Fruit fly (Drosophila melanogaster) whole organism, wandering third instar larva: ENCODE results near the gene CG9147.

Source experiments
- Abd-B ChIP-seq: fragments of >200 bp; optimal IDR thresholded peaks from 2 replicates; lab custom pipeline; 2017; ENCODE audit warnings: missing biosample characterization, missing genetic modification characterization
- CG32264 ChIP-seq: fragments of 200-800 bp; sonication (Bioruptor generic); optimal IDR thresholded peaks from 2 replicates; lab custom pipeline; 2016; ENCODE audit warnings: missing biosample characterization, missing genetic modification characterization
- CG9705 ChIP-seq: fragments of 200-800 bp; sonication (Bioruptor generic); optimal IDR thresholded peaks from 2 replicates; lab custom pipeline; 2018; ENCODE audit warnings: missing biosample characterization, mild to moderate bottlenecking, missing genetic modification characterization
- CrebA ChIP-seq: fragments of 200-800 bp; sonication (Bioruptor generic); optimal IDR thresholded peaks from 2 replicates; lab custom pipeline; 2016; ENCODE audit warnings: missing biosample characterization, mild to moderate bottlenecking, missing genetic modification characterization, borderline replicate concordance
- Dfd ChIP-seq: fragments of >200 bp; optimal IDR thresholded peaks from 2 replicates; lab custom pipeline; 2017; ENCODE audit warnings: missing biosample characterization, missing genetic modification characterization
- Dif ChIP-seq: fragments of 200-275, 200-300 bp; sonication (Bioruptor generic); optimal IDR thresholded peaks from 2 replicates; lab custom pipeline; 2018; ENCODE audit warnings: missing biosample characterization, missing genetic modification characterization; ENCODE audit not compliant: partially characterized antibody
- GATAd ChIP-seq: sonication (Bioruptor generic); optimal IDR thresholded peaks from 2 replicates; lab custom pipeline; 2016; ENCODE audit warnings: missing biosample characterization, missing genetic modification characterization
- HLH106 ChIP-seq: fragments of 200-800 bp; optimal IDR thresholded peaks from 3 replicates; lab custom pipeline; 2019; ENCODE audit warnings: missing biosample characterization, mild to moderate bottlenecking, missing genetic modification characterization, moderate library complexity
- Hnf4 ChIP-seq: fragments of 200-800 bp; sonication (Bioruptor generic); optimal IDR thresholded peaks from 2 replicates; lab custom pipeline; 2016; ENCODE audit warnings: missing biosample characterization, mild to moderate bottlenecking, missing genetic modification characterization
- Hr78 ChIP-seq: fragments of >200 bp; optimal IDR thresholded peaks from 2 replicates; lab custom pipeline; 2017; ENCODE audit warnings: missing biosample characterization, missing genetic modification characterization
- Hr83 ChIP-seq: fragments of 200-300 bp; sonication (Bioruptor generic); optimal IDR thresholded peaks from 2 replicates; lab custom pipeline; 2016; ENCODE audit warnings: missing biosample characterization, mild to moderate bottlenecking, missing genetic modification characterization, moderate library complexity; ENCODE audit not compliant: poor library complexity, severe bottlenecking
- Mio ChIP-seq: sonication (Bioruptor generic); optimal IDR thresholded peaks from 2 replicates; lab custom pipeline; 2016; ENCODE audit warnings: missing biosample characterization, missing genetic modification characterization
- Myc ChIP-seq: fragments of >200 bp; optimal IDR thresholded peaks from 2 replicates; lab custom pipeline; 2017
- Rel ChIP-seq, 2 experiments: fragments of 200-800 bp; sonication (Bioruptor generic) in 1 of 2; optimal IDR thresholded peaks; 2 replicates in 1 of 2; 3 replicates in 1 of 2; lab custom pipeline; 2016 to 2019; ENCODE audit warnings: mild to moderate bottlenecking in 2 of 2, missing biosample characterization in 2 of 2, missing genetic modification characterization in 2 of 2, moderate library complexity in 1 of 2
- Sp1 ChIP-seq: fragments of 200-800 bp; sonication (Bioruptor generic); optimal IDR thresholded peaks from 3 replicates; lab custom pipeline; 2019; ENCODE audit warnings: missing biosample characterization, mild to moderate bottlenecking, missing genetic modification characterization, moderate library complexity
- Vsx2 ChIP-seq: fragments of 200-300, 225-300 bp; sonication (Bioruptor generic); optimal IDR thresholded peaks from 2 replicates; lab custom pipeline; 2018; ENCODE audit warnings: missing biosample characterization, missing genetic modification characterization; ENCODE audit not compliant: partially characterized antibody
- br ChIP-seq: fragments of 200-800 bp; sonication (Bioruptor generic); optimal IDR thresholded peaks from 2 replicates; lab custom pipeline; 2016; ENCODE audit warnings: missing biosample characterization, missing genetic modification characterization
- brk ChIP-seq: fragments of 200-800 bp; sonication (Bioruptor generic); optimal IDR thresholded peaks from 2 replicates; lab custom pipeline; 2016; ENCODE audit warnings: missing biosample characterization, mild to moderate bottlenecking, missing genetic modification characterization
- dmrt93B ChIP-seq: fragments of 200-800 bp; sonication (Bioruptor generic); optimal IDR thresholded peaks from 2 replicates; lab custom pipeline; 2018; ENCODE audit warnings: missing biosample characterization, mild to moderate bottlenecking, missing genetic modification characterization
- dsf ChIP-seq: sonication (Bioruptor generic); optimal IDR thresholded peaks from 2 replicates; lab custom pipeline; 2016; ENCODE audit warnings: missing biosample characterization, missing genetic modification characterization, borderline replicate concordance
- ey ChIP-seq: fragments of 200-800 bp; sonication (Bioruptor generic); optimal IDR thresholded peaks from 2 replicates; lab custom pipeline; 2016; ENCODE audit warnings: missing biosample characterization, missing genetic modification characterization
- foxo ChIP-seq, 2 experiments: fragments of 200-800 bp; sonication (Bioruptor generic); optimal IDR thresholded peaks; 2 replicates in 1 of 2; 3 replicates in 1 of 2; lab custom pipeline; 2016 to 2017; ENCODE audit warnings: missing biosample characterization in 2 of 2, missing genetic modification characterization in 2 of 2
- fru ChIP-seq: fragments of 200-800 bp; sonication (Bioruptor generic); optimal IDR thresholded peaks from 3 replicates; lab custom pipeline; 2016; ENCODE audit warnings: missing biosample characterization, mild to moderate bottlenecking, missing genetic modification characterization
- jim ChIP-seq: fragments of 175-275, 200-325 bp; sonication (Bioruptor generic); optimal IDR thresholded peaks from 2 replicates; lab custom pipeline; 2016; ENCODE audit warnings: missing biosample characterization, mild to moderate bottlenecking, missing genetic modification characterization
- lola ChIP-seq: fragments of >200 bp; optimal IDR thresholded peaks from 2 replicates; lab custom pipeline; 2017; ENCODE audit warnings: missing biosample characterization, missing genetic modification characterization
- psq ChIP-seq: fragments of 200-800 bp; sonication (Bioruptor generic); optimal IDR thresholded peaks from 3 replicates; lab custom pipeline; 2017; ENCODE audit warnings: missing biosample characterization, mild to moderate bottlenecking, missing genetic modification characterization, moderate library complexity
- rgr ChIP-seq: fragments of 200-800 bp; sonication (Bioruptor generic); optimal IDR thresholded peaks from 3 replicates; lab custom pipeline; 2016; ENCODE audit warnings: missing biosample characterization, mild to moderate bottlenecking, missing genetic modification characterization
- sv ChIP-seq: fragments of 200-800 bp; sonication (Bioruptor generic); optimal IDR thresholded peaks from 3 replicates; lab custom pipeline; 2016; ENCODE audit warnings: missing biosample characterization, missing genetic modification characterization
- tai ChIP-seq: sonication (Bioruptor generic); optimal IDR thresholded peaks from 2 replicates; lab custom pipeline; 2016; ENCODE audit warnings: missing biosample characterization, missing genetic modification characterization
- usp ChIP-seq: fragments of >200 bp; optimal IDR thresholded peaks from 2 replicates; lab custom pipeline; 2017; ENCODE audit warnings: missing biosample characterization, missing genetic modification characterization
- woc ChIP-seq: sonication (Bioruptor generic); optimal IDR thresholded peaks from 2 replicates; lab custom pipeline; 2016; ENCODE audit warnings: missing biosample characterization, mild to moderate bottlenecking, missing genetic modification characterization

CG9147 gene

dm6 chr2L:6100202-6100689 is 34.4 kb downstream of the CG9147 start, which contains the start of gene stai:
Gene stai, plus strand, starts transcription at chr2L:6100377.
- TF ChIP-seq psq (GFP tag; lab: Kevin White, UChicago) (peak; percentile 96), Sp1 (GFP tag; lab: Kevin White, UChicago) (peak; percentile 32), fru (GFP tag; lab: Kevin White, UChicago) (peak; percentile 0), rgr (GFP tag; lab: Kevin White, UChicago) (no peak), br (no peak)

dm6 chr2L:6109313-6109847 is 43.6 kb downstream of the CG9147 start:
- TF ChIP-seq foxo (GFP tag; optimal IDR thresholded peaks at IDR 0.05; lab: Kevin White, UChicago) (no peak), Abd-B (no peak), jim (no peak), dsf (GFP tag; lab: Kevin White, UChicago) (no peak), tai (GFP tag; lab: Kevin White, UChicago) (no peak), rgr (GFP tag; lab: Kevin White, UChicago) (no peak), Dfd (no peak), Hnf4 (no peak), Sp1 (GFP tag; lab: Kevin White, UChicago) (no peak), brk (GFP tag; lab: Kevin White, UChicago) (no peak), Hr83 (no peak), sv (no peak), CG9705 (GFP tag; lab: Kevin White, UChicago) (no peak), Dif (GFP tag; lab: Kevin White, UChicago) (no peak), GATAd (GFP tag; lab: Kevin White, UChicago) (no peak), usp (GFP tag; lab: Kevin White, UChicago) (no peak), br (no peak), Myc (no peak), HLH106 (tag; lab: Kevin White, UChicago) (no peak)
- TF ChIP-seq, all 38 proteins: peak for 0

DNA sequence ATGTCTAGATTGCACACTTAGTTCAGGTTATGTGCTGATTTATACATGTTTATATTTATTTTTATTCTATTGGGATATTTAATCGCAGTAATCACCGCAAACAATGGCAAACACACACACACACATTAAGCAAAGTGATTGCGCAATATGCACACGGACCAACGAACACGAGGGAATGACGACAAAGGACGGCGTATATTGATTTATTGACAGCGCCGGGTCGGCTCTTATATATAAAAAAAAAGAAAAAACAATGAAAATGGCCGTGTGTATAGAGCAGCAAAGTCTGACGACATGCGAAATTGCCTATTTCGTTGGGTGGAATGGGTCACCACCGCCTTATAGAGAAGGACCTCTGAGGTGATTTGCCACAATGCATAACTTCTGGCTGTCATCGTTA is 45.0 kb downstream of the CG9147 start:
- TF ChIP-seq CG32264 (GFP tag; lab: Kevin White, UChicago) (no peak), Abd-B (no peak), Hr78 (GFP tag; lab: Kevin White, UChicago) (no peak), Vsx2 (GFP tag; lab: Kevin White, UChicago) (no peak), Hnf4 (no peak), ey (GFP tag; lab: Kevin White, UChicago) (no peak), lola (GFP tag; lab: Kevin White, UChicago) (no peak), Rel (GFP tag; optimal IDR thresholded peaks at IDR 0.05; lab: Kevin White, UChicago) (no peak), Rel (tag; optimal IDR thresholded peaks at IDR 0.05; lab: Kevin White, UChicago) (no peak), sv (no peak), dmrt93B (GFP tag; lab: Kevin White, UChicago) (no peak), Hr83 (no peak), tai (GFP tag; lab: Kevin White, UChicago) (no peak), woc (no peak), CrebA (no peak), Mio (no peak), Dif (GFP tag; lab: Kevin White, UChicago) (no peak)
